Worm (Caenorhabditis elegans): ENCODE measurements around the gene zfp-1.

zfp-1 gene

ce11 chrIII:8797211-8797733, 5.9 kb downstream of the zfp-1 start (continued):
- TF ChIP-seq nhr-47 (tag; optimal IDR thresholded peaks at IDR 0.05) (peak; percentile 88), sox-4 (tag; optimal IDR thresholded peaks at IDR 0.05) (peak; percentile 73), mep-1 (tag; optimal IDR thresholded peaks at IDR 0.05) (peak; percentile 84), hlh-17 (GFP tag; optimal IDR thresholded peaks at IDR 0.05; ENCODE audit: borderline replicate concordance) (no peak), aha-1 (tag; optimal IDR thresholded peaks at IDR 0.05) (no peak), dpl-1 (GFP tag; optimal IDR thresholded peaks at IDR 0.05) (peak in 2 of 3 experiments; percentile 27 to 48), lin-14 (GFP tag; optimal IDR thresholded peaks at IDR 0.05) (peak; percentile 98), mef-2 (tag; optimal IDR thresholded peaks at IDR 0.05) (peak; percentile 47), fos-1 (tag; optimal IDR thresholded peaks at IDR 0.05) (peak; percentile 87), swsn-7 (tag; optimal IDR thresholded peaks at IDR 0.05) (peak; percentile 87), ceh-88 (GFP tag; IDR thresholded peaks at IDR 0.05) (no peak), efl-3 (GFP tag; optimal IDR thresholded peaks at IDR 0.05) (no peak), unc-130 (tag; optimal IDR thresholded peaks at IDR 0.05) (no peak), isw-1 (GFP tag; IDR thresholded peaks at IDR 0.05) (peak; percentile 52), mdl-1 (tag; optimal IDR thresholded peaks at IDR 0.05) (peak; percentile 20 to 92), irx-1 (tag; optimal IDR thresholded peaks at IDR 0.05) (peak; percentile 68), jun-1 (tag; optimal IDR thresholded peaks at IDR 0.05) (peak; percentile 84), Y116A8C.19 (tag; optimal IDR thresholded peaks at IDR 0.05; ENCODE audit: borderline replicate concordance) (no peak), unc-98 (GFP tag; IDR thresholded peaks at IDR 0.05) (no peak), hpl-2 (GFP tag; optimal IDR thresholded peaks at IDR 0.05) (peak; percentile 36), sptf-1 (tag; optimal IDR thresholded peaks at IDR 0.05) (no peak), nhr-71 (tag; optimal IDR thresholded peaks at IDR 0.05) (peak; percentile 95), snu-23 (GFP tag; optimal IDR thresholded peaks at IDR 0.05) (peak; percentile 88), unc-30 (tag; optimal IDR thresholded peaks at IDR 0.05) (no peak), efl-1 (optimal IDR thresholded peaks at IDR 0.05) (peak; percentile 65 to 81), efl-1 (GFP tag; optimal IDR thresholded peaks at IDR 0.05 in 1 of 2) (peak; percentile 31 to 93), sup-37 (GFP tag; optimal IDR thresholded peaks at IDR 0.05) (peak; percentile 38), unc-86 (tag; optimal IDR thresholded peaks at IDR 0.05) (peak; percentile 92), nhr-20 (tag; optimal IDR thresholded peaks at IDR 0.05) (peak; percentile 89), nhr-12 (tag; optimal IDR thresholded peaks at IDR 0.05) (no peak), aly-2 (tag; optimal IDR thresholded peaks at IDR 0.05) (no peak), ets-5 (GFP tag; IDR thresholded peaks at IDR 0.05) (no peak), dsc-1 (tag; optimal IDR thresholded peaks at IDR 0.05) (peak; percentile 91), pag-3 (tag; optimal IDR thresholded peaks at IDR 0.05; ENCODE audit: borderline replicate concordance, insufficient read depth) (peak; percentile 30), mab-9 (GFP tag; IDR thresholded peaks at IDR 0.05) (0 out of 2 replicates have a peak, but pooled peaks have one; percentile 67), xbp-1 (tag; optimal IDR thresholded peaks at IDR 0.05) (peak; percentile 70), skn-1 (tag; optimal IDR thresholded peaks at IDR 0.05) (no peak), nhr-90 (tag; optimal IDR thresholded peaks at IDR 0.05; ENCODE audit: poor library complexity) (peak; percentile 85), fkh-10 (GFP tag; optimal IDR thresholded peaks at IDR 0.05) (peak; percentile 86), nhr-28 (tag; optimal IDR thresholded peaks at IDR 0.05) (no peak), fkh-4 (tag; optimal IDR thresholded peaks at IDR 0.05; ENCODE audit: borderline replicate concordance) (peak; percentile 11), C34B4.2 (tag; optimal IDR thresholded peaks at IDR 0.05) (no peak), pax-3 (tag; optimal IDR thresholded peaks at IDR 0.05) (peak; percentile 77), lin-13 (GFP tag; optimal IDR thresholded peaks at IDR 0.05) (peak; percentile 77), lir-3 (tag; optimal IDR thresholded peaks at IDR 0.05; ENCODE audit: poor library complexity) (peak; percentile 62), C04F5.9 (tag; optimal IDR thresholded peaks at IDR 0.05) (peak; percentile 40), lin-15B (tag; optimal IDR thresholded peaks at IDR 0.05) (no peak), tbx-2 (tag; optimal IDR thresholded peaks at IDR 0.05) (peak; percentile 86), C16A3.4 (tag; optimal IDR thresholded peaks at IDR 0.05) (peak; percentile 82), grh-1 (GFP tag; IDR thresholded peaks at IDR 0.05) (peak; percentile 60), elt-3 (tag; optimal IDR thresholded peaks at IDR 0.05) (peak in 5 of 6 experiments; percentile 2 to 87 (median 69)), ceh-63 (GFP tag; optimal IDR thresholded peaks at IDR 0.05) (no peak)
